Fruit fly (Drosophila melanogaster) whole organism, embryonic: ENCODE measurements around the gene LSm3.

Experiments
- ATbp ChIP-seq: fragments of 200-800 bp; sonication (Bioruptor generic); optimal IDR thresholded peaks from 2 replicates; lab custom pipeline; 2017; ENCODE audit warnings: missing biosample characterization, mild to moderate bottlenecking, missing genetic modification characterization, missing genetic modification reagents
- Blimp-1 ChIP-seq: fragments of 200-800 bp; sonication (Bioruptor generic); optimal IDR thresholded peaks from 3 replicates; lab custom pipeline; 2018; ENCODE audit warnings: missing biosample characterization, missing genetic modification characterization, mild to moderate bottlenecking, moderate library complexity, missing genetic modification reagents
- CG10321 ChIP-seq: fragments of 200-800 bp; sonication (Bioruptor generic); IDR thresholded peaks from 2 replicates; pipeline ENCODE4 v1.3.6; 2022; ENCODE audit warnings: missing biosample characterization, missing genetic modification characterization
- CG12942 ChIP-seq: fragments of 200-800 bp; sonication (Bioruptor generic); optimal IDR thresholded peaks from 3 replicates; lab custom pipeline; 2016; ENCODE audit warnings: missing biosample characterization, missing genetic modification characterization
- CG13296 ChIP-seq: fragments of 200-800 bp; sonication (Bioruptor generic); optimal IDR thresholded peaks from 3 replicates; lab custom pipeline; 2018; ENCODE audit warnings: missing biosample characterization, mild to moderate bottlenecking, missing genetic modification characterization
- CG13424 ChIP-seq: fragments of 200-800 bp; sonication (Bioruptor generic); optimal IDR thresholded peaks from 2 replicates; lab custom pipeline; 2019; ENCODE audit warnings: missing biosample characterization, mild to moderate bottlenecking, missing genetic modification characterization, moderate library complexity
- CG15011 ChIP-seq: fragments of 200-800 bp; sonication (Bioruptor generic); optimal IDR thresholded peaks from 3 replicates; lab custom pipeline; 2018; ENCODE audit warnings: missing biosample characterization, mild to moderate bottlenecking, missing genetic modification characterization
- CG15601 ChIP-seq: fragments of 200-800 bp; sonication (Bioruptor generic); optimal IDR thresholded peaks from 3 replicates; lab custom pipeline; 2019; ENCODE audit warnings: missing biosample characterization, mild to moderate bottlenecking, missing genetic modification characterization, moderate library complexity
- CG16813 ChIP-seq: fragments of 200-800 bp; sonication (Bioruptor generic); IDR thresholded peaks from 3 replicates; pipeline ENCODE4 v1.3.6; 2022; ENCODE audit warnings: missing biosample characterization, missing genetic modification characterization; ENCODE audit not compliant: partially characterized antibody
- CG31224 ChIP-seq: fragments of 200-800 bp; sonication (Bioruptor generic); IDR thresholded peaks from 2 replicates; pipeline ENCODE4 v1.3.6; 2022; ENCODE audit warnings: missing biosample characterization, missing genetic modification characterization
- CG31365 ChIP-seq: fragments of 200-800 bp; sonication (Bioruptor generic); optimal IDR thresholded peaks from 2 replicates; lab custom pipeline; 2018; ENCODE audit warnings: missing biosample characterization, mild to moderate bottlenecking, missing genetic modification characterization
- CG32532 ChIP-seq: fragments of 200-800 bp; sonication (Bioruptor generic); IDR thresholded peaks from 2 replicates; pipeline ENCODE4 v1.3.6; 2022; ENCODE audit warnings: missing biosample characterization, missing genetic modification characterization
- CG3281 ChIP-seq: fragments of 200-800 bp; sonication (Bioruptor generic); optimal IDR thresholded peaks from 3 replicates; lab custom pipeline; 2017; ENCODE audit warnings: missing biosample characterization, mild to moderate bottlenecking, missing genetic modification characterization
- CG3838 ChIP-seq: fragments of 200-800 bp; sonication (Bioruptor generic); optimal IDR thresholded peaks from 3 replicates; lab custom pipeline; 2016; ENCODE audit warnings: missing biosample characterization, missing genetic modification characterization
- CG43689 ChIP-seq: fragments of 200-800 bp; sonication (Bioruptor generic); IDR thresholded peaks from 2 replicates; pipeline ENCODE4 v1.3.6; 2022; ENCODE audit warnings: missing biosample characterization, missing genetic modification characterization
- CG4424 ChIP-seq: fragments of 200-800 bp; sonication (Bioruptor generic); optimal IDR thresholded peaks from 3 replicates; lab custom pipeline; 2016; ENCODE audit warnings: missing biosample characterization, missing genetic modification characterization
- CG8089 ChIP-seq: fragments of 200-800 bp; sonication (Bioruptor generic); optimal IDR thresholded peaks from 3 replicates; lab custom pipeline; 2016; ENCODE audit warnings: missing biosample characterization, missing genetic modification characterization
- CG9215 ChIP-seq: fragments of 200-800 bp; sonication (Bioruptor generic); IDR thresholded peaks from 2 replicates; pipeline ENCODE4 v1.3.6; 2022; ENCODE audit warnings: missing biosample characterization, missing genetic modification characterization
- CG9932 ChIP-seq: fragments of 200-800 bp; sonication (Bioruptor generic); IDR thresholded peaks from 2 replicates; pipeline ENCODE4 v1.3.6; 2022; ENCODE audit warnings: missing biosample characterization, missing genetic modification characterization
- Gug ChIP-seq: fragments of 200-800 bp; sonication (Bioruptor generic); IDR thresholded peaks from 4 replicates; pipeline ENCODE4 v1.3.6; 2022; ENCODE audit warnings: missing biosample characterization, missing genetic modification characterization
- HmgZ ChIP-seq: fragments of 200-800 bp; sonication (Bioruptor generic); optimal IDR thresholded peaks from 2 replicates; lab custom pipeline; 2018; ENCODE audit warnings: missing biosample characterization, mild to moderate bottlenecking, missing genetic modification characterization
- Hr78 ChIP-seq, 2 experiments: fragments of 200-800 bp in 1 of 2; fragments of >200 bp in 1 of 2; sonication (Bioruptor generic) in 1 of 2; optimal IDR thresholded peaks; 2 replicates each; lab custom pipeline; 2017 to 2019; ENCODE audit warnings: missing biosample characterization in 2 of 2, missing genetic modification characterization in 2 of 2, mild to moderate bottlenecking in 1 of 2, moderate library complexity in 1 of 2
- MTF-1 ChIP-seq: fragments of 200-800 bp; sonication (Bioruptor generic); optimal IDR thresholded peaks from 2 replicates; lab custom pipeline; 2018; ENCODE audit warnings: missing biosample characterization, mild to moderate bottlenecking, missing genetic modification characterization, borderline replicate concordance
- Mes4 ChIP-seq: fragments of 200-800 bp; sonication (Bioruptor generic); optimal IDR thresholded peaks from 2 replicates; lab custom pipeline; 2016; ENCODE audit warnings: missing biosample characterization, missing genetic modification characterization
- Neu2 ChIP-seq: fragments of 200-800 bp; sonication (Bioruptor generic); optimal IDR thresholded peaks from 3 replicates; lab custom pipeline; 2016; ENCODE audit warnings: missing biosample characterization, missing genetic modification characterization, borderline replicate concordance
- NfI ChIP-seq: fragments of 200-800 bp; sonication (Bioruptor generic); optimal IDR thresholded peaks from 3 replicates; lab custom pipeline; 2018; ENCODE audit warnings: missing biosample characterization, mild to moderate bottlenecking, missing genetic modification characterization, moderate library complexity
- Poxn ChIP-seq: fragments of 200-800 bp; sonication (Bioruptor generic); IDR thresholded peaks from 2 replicates; pipeline ENCODE4 v1.3.6; 2022; ENCODE audit warnings: missing biosample characterization, missing genetic modification characterization
- aop ChIP-seq: fragments of 200-800 bp; sonication (Bioruptor generic); IDR thresholded peaks from 2 replicates; pipeline ENCODE4 v1.3.6; 2022; ENCODE audit warnings: missing biosample characterization, missing genetic modification characterization
- cg ChIP-seq: fragments of 200-800 bp; sonication (Bioruptor generic); optimal IDR thresholded peaks from 3 replicates; lab custom pipeline; 2019; ENCODE audit warnings: missing biosample characterization, mild to moderate bottlenecking, missing genetic modification characterization, moderate library complexity
- ci ChIP-seq: fragments of 200-800 bp; sonication (Bioruptor generic); IDR thresholded peaks from 3 replicates; pipeline ENCODE4 v1.3.6; 2022; ENCODE audit warnings: missing biosample characterization, missing genetic modification characterization
- crol ChIP-seq: fragments of 200-800 bp; sonication (Bioruptor generic); IDR thresholded peaks from 2 replicates; pipeline ENCODE4 v1.3.6; 2022; ENCODE audit warnings: missing biosample characterization, missing genetic modification characterization
- dmrt99B ChIP-seq: fragments of 200-800 bp; sonication (Bioruptor generic); optimal IDR thresholded peaks from 2 replicates; lab custom pipeline; 2018; ENCODE audit warnings: missing biosample characterization, mild to moderate bottlenecking, missing genetic modification characterization, moderate library complexity
- fd64A ChIP-seq: fragments of 200-800 bp; sonication (Bioruptor generic); optimal IDR thresholded peaks from 3 replicates; lab custom pipeline; 2018; ENCODE audit warnings: missing biosample characterization, mild to moderate bottlenecking, missing genetic modification characterization
- mam ChIP-seq: fragments of 200-800 bp; sonication (Bioruptor generic); optimal IDR thresholded peaks from 3 replicates; lab custom pipeline; 2016; ENCODE audit warnings: missing biosample characterization, missing genetic modification characterization
- mirr ChIP-seq: fragments of 200-800 bp; sonication (Bioruptor generic); optimal IDR thresholded peaks from 3 replicates; lab custom pipeline; 2018; ENCODE audit warnings: missing biosample characterization, mild to moderate bottlenecking, missing genetic modification characterization
- p53 ChIP-seq: fragments of 200-800 bp; sonication (Bioruptor generic); optimal IDR thresholded peaks from 2 replicates; lab custom pipeline; 2016; ENCODE audit warnings: missing biosample characterization, missing genetic modification characterization
- pho ChIP-seq: fragments of 200-800 bp; sonication (Bioruptor generic); optimal IDR thresholded peaks from 2 replicates; lab custom pipeline; 2016; ENCODE audit warnings: missing biosample characterization, missing genetic modification characterization
- phol ChIP-seq: fragments of 200-800 bp; sonication (Bioruptor generic); optimal IDR thresholded peaks from 3 replicates; lab custom pipeline; 2018; ENCODE audit warnings: missing biosample characterization, mild to moderate bottlenecking, missing genetic modification characterization, moderate library complexity
- row ChIP-seq: fragments of 200-800 bp; sonication (Bioruptor generic); IDR thresholded peaks from 3 replicates; pipeline ENCODE4 v1.3.6; 2022; ENCODE audit warnings: missing biosample characterization, missing genetic modification characterization
- ssp ChIP-seq: fragments of 200-800 bp; sonication (Bioruptor generic); IDR thresholded peaks from 2 replicates; pipeline ENCODE4 v1.3.6; 2022; ENCODE audit warnings: missing biosample characterization, missing genetic modification characterization
- stc ChIP-seq: fragments of 200-800 bp; sonication (Bioruptor generic); IDR thresholded peaks from 2 replicates; pipeline ENCODE4 v1.3.6; 2022; ENCODE audit warnings: missing biosample characterization, missing genetic modification characterization
- tap ChIP-seq: fragments of 200-800 bp; optimal IDR thresholded peaks from 3 replicates; lab custom pipeline; 2019; ENCODE audit warnings: missing biosample characterization, mild to moderate bottlenecking, missing genetic modification characterization, moderate library complexity
- unpg ChIP-seq: fragments of 200-800 bp; sonication (Bioruptor generic); optimal IDR thresholded peaks from 3 replicates; lab custom pipeline; 2018; ENCODE audit warnings: missing biosample characterization, mild to moderate bottlenecking, missing genetic modification characterization, moderate library complexity
- vvl ChIP-seq: fragments of 200-800 bp; sonication (Bioruptor generic); IDR thresholded peaks from 2 replicates; pipeline ENCODE4 v1.3.6; 2022; ENCODE audit warnings: missing biosample characterization, missing genetic modification characterization
- yki ChIP-seq: fragments of >200 bp; optimal IDR thresholded peaks from 3 replicates; lab custom pipeline; 2018
- z ChIP-seq: fragments of 200-800 bp; sonication (Bioruptor generic); IDR thresholded peaks from 3 replicates; pipeline ENCODE4 v1.3.6; 2022; ENCODE audit warnings: missing biosample characterization, missing genetic modification characterization

Gene LSm3

DNA sequence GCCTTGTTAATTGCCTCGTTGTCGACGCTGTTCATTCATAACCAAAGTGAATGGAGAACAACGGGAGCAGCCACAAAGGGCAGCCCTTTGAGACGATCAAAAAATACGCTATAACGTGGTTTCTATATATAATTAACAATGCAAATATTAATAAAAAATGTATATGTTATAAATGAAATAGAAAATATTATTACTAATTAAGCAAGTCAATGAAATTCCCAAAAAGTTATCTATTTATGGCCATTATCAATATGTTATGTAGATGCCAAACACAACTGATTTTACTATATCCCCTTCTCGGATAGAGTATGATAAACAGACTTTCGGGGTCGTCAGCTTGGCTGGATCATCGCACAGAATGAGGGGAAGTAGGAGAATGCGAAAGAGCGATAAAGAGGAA, 26.6 kb upstream of the LSm3 start (continued):
- peak; percentile 33; the same call in 1 of the 2 replicates for TF ChIP-seq CG31224
- peak; percentile 76 for TF ChIP-seq row
- TF ChIP-seq CG4424: peak; percentile 28
- peak; percentile 57 for TF ChIP-seq tap (tag; lab: Kevin White, UChicago)
- no peak for TF ChIP-seq CG43689 (GFP tag; lab: Robert Waterston, UW)
- TF ChIP-seq CG32532 (GFP tag; lab: Robert Waterston, UW): peak; percentile 64
- TF ChIP-seq CG16813 (GFP tag; lab: Robert Waterston, UW): no peak
- TF ChIP-seq ssp (GFP tag; lab: Robert Waterston, UW): peak; percentile 50
- peak; percentile 78 for TF ChIP-seq CG13424
- TF ChIP-seq stc: peak; percentile 51
- TF ChIP-seq CG9215 (GFP tag; lab: Robert Waterston, UW): 0 out of 2 replicates have a peak, but pooled peaks have one; percentile 27
- no peak for TF ChIP-seq yki (lab: Kevin White, UChicago)
- no peak for TF ChIP-seq HmgZ
- TF ChIP-seq, all 482 proteins: peak for 163

DNA sequence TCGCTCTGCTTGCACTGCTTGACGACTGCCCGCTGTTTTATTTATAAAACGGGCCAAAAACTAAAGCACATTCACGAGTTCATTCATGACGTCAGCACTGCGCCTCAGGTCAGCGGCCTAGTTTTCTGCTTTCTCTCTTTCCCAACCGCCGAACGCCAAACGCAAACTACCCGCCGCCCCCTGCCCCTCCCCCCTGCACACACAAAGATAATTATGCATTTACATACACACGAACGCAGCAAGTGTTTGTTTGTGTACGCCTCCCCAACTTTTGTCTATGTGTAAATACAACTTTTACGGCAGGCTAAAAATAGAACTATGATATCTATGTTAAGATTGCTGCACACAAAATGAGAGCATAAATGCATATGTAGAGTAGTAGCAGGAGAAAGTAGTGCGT, 24.9 kb upstream of the LSm3 start:
- no peak for TF ChIP-seq CG8089 (GFP tag; lab: Kevin White, UChicago)
- TF ChIP-seq p53: no peak
- peak; percentile 60 for TF ChIP-seq cg (GFP tag; lab: Kevin White, UChicago)
- TF ChIP-seq Gug (GFP tag; lab: Robert Waterston, UW): no peak
- no peak for TF ChIP-seq unpg (GFP tag; lab: Kevin White, UChicago)
- no peak for TF ChIP-seq pho (GFP tag; lab: Kevin White, UChicago)
- no peak for TF ChIP-seq NfI (GFP tag; lab: Kevin White, UChicago)
- no peak for TF ChIP-seq yki (lab: Kevin White, UChicago)
- peak; percentile 89 for TF ChIP-seq CG31365 (tag; lab: Kevin White, UChicago)
- no peak for TF ChIP-seq mam
- TF ChIP-seq dmrt99B (tag; lab: Kevin White, UChicago): no peak
- TF ChIP-seq crol (GFP tag; lab: Robert Waterston, UW): peak; percentile 81
- peak in 1 of 2 experiments; percentile 43 for TF ChIP-seq Hr78 (GFP tag; optimal IDR thresholded peaks at IDR 0.05; lab: Kevin White, UChicago)
- no peak for TF ChIP-seq CG10321
- peak; percentile 11 for TF ChIP-seq fd64A (GFP tag; lab: Kevin White, UChicago)
- TF ChIP-seq CG3281 (GFP tag; lab: Kevin White, UChicago): no peak
- TF ChIP-seq phol (tag; lab: Kevin White, UChicago): no peak
- TF ChIP-seq ATbp (GFP tag; lab: Kevin White, UChicago): peak; percentile 31
- TF ChIP-seq Poxn (GFP tag; lab: Robert Waterston, UW): no peak
- TF ChIP-seq ci (GFP tag; lab: Robert Waterston, UW): peak; percentile 51; the same call in 1 of the 3 replicates
- TF ChIP-seq Neu2 (GFP tag; lab: Kevin White, UChicago): no peak
- no peak for TF ChIP-seq CG3838 (GFP tag; lab: Kevin White, UChicago)
- no peak for TF ChIP-seq z (GFP tag; lab: Robert Waterston, UW)
- peak; percentile 34 for TF ChIP-seq Blimp-1 (GFP tag; lab: Kevin White, UChicago)
- TF ChIP-seq mirr (GFP tag; lab: Kevin White, UChicago): no peak
- no peak for TF ChIP-seq CG15011 (GFP tag; lab: Kevin White, UChicago)
- TF ChIP-seq CG9932 (GFP tag; lab: Robert Waterston, UW): no peak
- TF ChIP-seq aop (GFP tag; lab: Robert Waterston, UW): no peak
- no peak for TF ChIP-seq CG12942 (GFP tag; lab: Kevin White, UChicago)
- TF ChIP-seq vvl (GFP tag; lab: Robert Waterston, UW): peak; percentile 33; the same call in 1 of the 2 replicates
- TF ChIP-seq CG15601 (tag; lab: Kevin White, UChicago): no peak
- no peak for TF ChIP-seq CG13296 (GFP tag; lab: Kevin White, UChicago)
- TF ChIP-seq MTF-1 (GFP tag; lab: Kevin White, UChicago): peak; percentile 11
- TF ChIP-seq Mes4 (GFP tag; lab: Kevin White, UChicago): no peak
